Fruit fly (Drosophila melanogaster) whole organism, embryonic: ENCODE results near the gene CG4025.

Experiments
- ATbp ChIP-seq: fragments of 200-800 bp; sonication (Bioruptor generic); optimal IDR thresholded peaks from 2 replicates; lab custom pipeline; 2017; ENCODE audit warnings: missing biosample characterization, mild to moderate bottlenecking, missing genetic modification characterization, missing genetic modification reagents
- Abd-B ChIP-seq: fragments of 200-800 bp; sonication (Bioruptor generic); optimal IDR thresholded peaks from 2 replicates; lab custom pipeline; 2018; ENCODE audit warnings: missing biosample characterization, mild to moderate bottlenecking, missing genetic modification characterization, moderate library complexity
- Asciz ChIP-seq: fragments of 200-800 bp; sonication (Bioruptor generic); optimal IDR thresholded peaks from 2 replicates; lab custom pipeline; 2017; ENCODE audit warnings: missing biosample characterization, mild to moderate bottlenecking, missing genetic modification characterization, missing genetic modification reagents
- B-H1 ChIP-seq: fragments of 200-800 bp; sonication (Bioruptor generic); IDR thresholded peaks from 3 replicates; pipeline ENCODE4 v1.3.6; 2022; ENCODE audit warnings: missing biosample characterization, missing genetic modification characterization
- C15 ChIP-seq: fragments of 200-800 bp; sonication (Bioruptor generic); IDR thresholded peaks from 3 replicates; pipeline ENCODE4 v1.3.6; 2022; ENCODE audit warnings: missing biosample characterization, missing genetic modification characterization
- CG11456 ChIP-seq: fragments of 200-800 bp; sonication (Bioruptor generic); IDR thresholded peaks from 3 replicates; pipeline ENCODE4 v1.3.6; 2022; ENCODE audit warnings: missing biosample characterization, missing genetic modification characterization
- CG11695 ChIP-seq: fragments of 200-800 bp; sonication (Bioruptor generic); IDR thresholded peaks from 3 replicates; pipeline ENCODE4 v1.3.6; 2022; ENCODE audit warnings: missing biosample characterization, missing genetic modification characterization
- CG1233 ChIP-seq: fragments of 200-800 bp; sonication (Bioruptor generic); optimal IDR thresholded peaks from 4 replicates; lab custom pipeline; 2018; ENCODE audit warnings: missing biosample characterization, mild to moderate bottlenecking, missing genetic modification characterization
- CG14860 ChIP-seq: fragments of 200-800 bp; sonication (Bioruptor generic); IDR thresholded peaks from 3 replicates; pipeline ENCODE4 v1.3.6; 2022; ENCODE audit warnings: missing biosample characterization, missing genetic modification characterization; ENCODE audit not compliant: partially characterized antibody
- CG15479 ChIP-seq: fragments of 200-800 bp; sonication (Bioruptor generic); optimal IDR thresholded peaks from 3 replicates; lab custom pipeline; 2019; ENCODE audit warnings: missing biosample characterization, mild to moderate bottlenecking, missing genetic modification characterization, moderate library complexity
- CG15514 ChIP-seq: fragments of 200-800 bp; sonication (Bioruptor generic); optimal IDR thresholded peaks from 3 replicates; lab custom pipeline; 2017; ENCODE audit warnings: missing biosample characterization, missing genetic modification characterization, mild to moderate bottlenecking, moderate library complexity, missing genetic modification reagents
- CG15601 ChIP-seq: fragments of 200-800 bp; sonication (Bioruptor generic); optimal IDR thresholded peaks from 3 replicates; lab custom pipeline; 2019; ENCODE audit warnings: missing biosample characterization, mild to moderate bottlenecking, missing genetic modification characterization, moderate library complexity
- CG17186 ChIP-seq: fragments of 200-800 bp; sonication (Bioruptor generic); optimal IDR thresholded peaks from 3 replicates; lab custom pipeline; 2017; ENCODE audit warnings: missing biosample characterization, missing genetic modification reagents, missing genetic modification characterization
- CG17361 ChIP-seq: fragments of 200-800 bp; sonication (Bioruptor generic); IDR thresholded peaks from 3 replicates; pipeline ENCODE4 v1.3.6; 2022; ENCODE audit warnings: missing biosample characterization, missing genetic modification characterization
- CG1792 ChIP-seq: fragments of 200-800 bp; sonication (Bioruptor generic); optimal IDR thresholded peaks from 2 replicates; lab custom pipeline; 2016; ENCODE audit warnings: missing biosample characterization, missing genetic modification characterization
- CG18619 ChIP-seq: fragments of 200-800 bp; sonication (Bioruptor generic); optimal IDR thresholded peaks from 3 replicates; lab custom pipeline; 2017; ENCODE audit warnings: missing biosample characterization, mild to moderate bottlenecking, missing genetic modification characterization
- CG30020 ChIP-seq: fragments of 200-800 bp; optimal IDR thresholded peaks from 2 replicates; lab custom pipeline; 2019; ENCODE audit warnings: missing biosample characterization, mild to moderate bottlenecking, missing genetic modification characterization, moderate library complexity
- CG43689 ChIP-seq: fragments of 200-800 bp; sonication (Bioruptor generic); IDR thresholded peaks from 2 replicates; pipeline ENCODE4 v1.3.6; 2022; ENCODE audit warnings: missing biosample characterization, missing genetic modification characterization
- CG6765 ChIP-seq: fragments of 200-800 bp; sonication (Bioruptor generic); optimal IDR thresholded peaks from 3 replicates; lab custom pipeline; 2017; ENCODE audit warnings: missing biosample characterization, mild to moderate bottlenecking, missing genetic modification characterization
- CG7928 ChIP-seq: fragments of 200-800 bp; sonication (Bioruptor generic); optimal IDR thresholded peaks from 2 replicates; lab custom pipeline; 2017; ENCODE audit warnings: missing biosample characterization, mild to moderate bottlenecking, missing genetic modification characterization
- CG8765 ChIP-seq: fragments of 200-800 bp; sonication (Bioruptor generic); IDR thresholded peaks from 2 replicates; pipeline ENCODE4 v1.3.6; 2022; ENCODE audit warnings: missing biosample characterization, missing genetic modification characterization
- Dad ChIP-seq: fragments of 200-800 bp; sonication (Bioruptor generic); optimal IDR thresholded peaks from 3 replicates; lab custom pipeline; 2016; ENCODE audit warnings: missing biosample characterization, missing genetic modification characterization
- Deaf1 ChIP-seq: fragments of 200-800 bp; optimal IDR thresholded peaks from 3 replicates; lab custom pipeline; 2019; ENCODE audit warnings: missing biosample characterization, mild to moderate bottlenecking, missing genetic modification characterization, moderate library complexity
- ERR ChIP-seq: fragments of 200-800 bp; sonication (Bioruptor generic); optimal IDR thresholded peaks from 2 replicates; lab custom pipeline; 2016; ENCODE audit warnings: missing biosample characterization, missing genetic modification characterization
- Fer1 ChIP-seq: fragments of 200-800 bp; sonication (Bioruptor generic); optimal IDR thresholded peaks from 2 replicates; lab custom pipeline; 2017; ENCODE audit warnings: missing biosample characterization, mild to moderate bottlenecking, missing genetic modification characterization
- Hmx ChIP-seq: fragments of 200-800 bp; sonication (Bioruptor generic); optimal IDR thresholded peaks from 2 replicates; lab custom pipeline; 2016; ENCODE audit warnings: missing biosample characterization, missing genetic modification characterization
- MESR4 ChIP-seq: fragments of 200-800 bp; sonication (Bioruptor generic); optimal IDR thresholded peaks from 2 replicates; lab custom pipeline; 2018; ENCODE audit warnings: missing biosample characterization, mild to moderate bottlenecking, missing genetic modification characterization, moderate library complexity
- Med ChIP-seq: fragments of 200-800 bp; sonication (Bioruptor generic); peaks from one replicate; lab custom pipeline; 2016; ENCODE audit warnings: missing biosample characterization, missing genetic modification characterization, mild to moderate bottlenecking, inconsistent platforms, moderate library complexity
- Oli ChIP-seq: fragments of 200-800 bp; sonication (Bioruptor generic); optimal IDR thresholded peaks from 2 replicates; lab custom pipeline; 2018; ENCODE audit warnings: missing biosample characterization, mild to moderate bottlenecking, missing genetic modification characterization, moderate library complexity
- PHDP ChIP-seq: fragments of 200-800 bp; sonication (Bioruptor generic); optimal IDR thresholded peaks from 3 replicates; lab custom pipeline; 2018; ENCODE audit warnings: missing biosample characterization, mild to moderate bottlenecking, missing genetic modification characterization, moderate library complexity
- Ravus ChIP-seq: fragments of 200-800 bp; sonication (Bioruptor generic); IDR thresholded peaks from 2 replicates; pipeline ENCODE4 v1.3.6; 2022; ENCODE audit warnings: missing biosample characterization, missing genetic modification characterization
- Stat92E ChIP-seq, 3 experiments: fragments of >200 bp in 2 of 3; fragments of 200-800 bp in 1 of 3; sonication (Bioruptor generic) in 1 of 3; optimal IDR thresholded peaks; 2 replicates each; lab custom pipeline; 2017 to 2019; ENCODE audit warnings: missing biosample characterization in 3 of 3, missing genetic modification characterization in 3 of 3, mild to moderate bottlenecking in 1 of 3, moderate library complexity in 1 of 3
- Vsx1 ChIP-seq: fragments of 200-800 bp; sonication (Bioruptor generic); optimal IDR thresholded peaks from 2 replicates; lab custom pipeline; 2017; ENCODE audit warnings: missing biosample characterization, mild to moderate bottlenecking, missing genetic modification characterization, missing genetic modification reagents
- bigmax ChIP-seq: fragments of 200-800 bp; sonication (Bioruptor generic); optimal IDR thresholded peaks from 2 replicates; lab custom pipeline; 2018; ENCODE audit warnings: missing biosample characterization, mild to moderate bottlenecking, missing genetic modification characterization
- corto ChIP-seq: fragments of 200-800 bp; sonication (Bioruptor generic); optimal IDR thresholded peaks from 2 replicates; lab custom pipeline; 2016; ENCODE audit warnings: missing biosample characterization, mild to moderate bottlenecking, missing genetic modification characterization, moderate library complexity
- croc ChIP-seq: fragments of 200-800 bp; sonication (Bioruptor generic); conservative IDR thresholded peaks from 3 replicates; pipeline ENCODE4 v1.3.6; 2022; ENCODE audit warnings: missing biosample characterization, missing genetic modification characterization
- crp ChIP-seq, 2 experiments: fragments of 200-800 bp; sonication (Bioruptor generic); optimal IDR thresholded peaks; 2 replicates in 1 of 2; 3 replicates in 1 of 2; lab custom pipeline; 2017; ENCODE audit warnings: missing biosample characterization in 2 of 2, missing genetic modification characterization in 2 of 2, mild to moderate bottlenecking in 1 of 2, moderate library complexity in 1 of 2
- dpn ChIP-seq, 2 experiments: fragments of 200-800 bp; sonication (Bioruptor generic); optimal IDR thresholded peaks; 3 replicates each; lab custom pipeline; 2016; ENCODE audit warnings: missing biosample characterization in 2 of 2, missing genetic modification characterization in 2 of 2
- gsb ChIP-seq: fragments of 200-800 bp; sonication (Bioruptor generic); IDR thresholded peaks from 2 replicates; pipeline ENCODE4 v1.3.6; 2022; ENCODE audit warnings: missing biosample characterization, missing genetic modification characterization
- gsb-n ChIP-seq: fragments of 200-800 bp; sonication (Bioruptor generic); optimal IDR thresholded peaks from 3 replicates; lab custom pipeline; 2018; ENCODE audit warnings: missing biosample characterization, mild to moderate bottlenecking, missing genetic modification characterization
- lola ChIP-seq, 3 experiments: fragments of >200 bp in 2 of 3; fragments of 200-800 bp in 1 of 3; sonication (Bioruptor generic) in 1 of 3; optimal IDR thresholded peaks; 2 replicates each; lab custom pipeline; 2017 to 2019; ENCODE audit warnings: missing biosample characterization in 3 of 3, missing genetic modification characterization in 3 of 3, mild to moderate bottlenecking in 1 of 3, moderate library complexity in 1 of 3
- lov ChIP-seq, 2 experiments: fragments of 200-800 bp in 1 of 2; fragments of >200 bp in 1 of 2; sonication (Bioruptor generic) in 1 of 2; IDR thresholded peaks in 1 of 2; optimal IDR thresholded peaks in 1 of 2; 2 replicates in 1 of 2; 3 replicates in 1 of 2; pipeline versions ENCODE4 v1.3.6 to Lab custom; 2017 to 2022; ENCODE audit warnings: missing biosample characterization in 1 of 2, missing genetic modification characterization in 1 of 2
- p53 ChIP-seq: fragments of 200-800 bp; sonication (Bioruptor generic); optimal IDR thresholded peaks from 2 replicates; lab custom pipeline; 2016; ENCODE audit warnings: missing biosample characterization, missing genetic modification characterization
- pnt ChIP-seq: fragments of 200-800 bp; sonication (Bioruptor generic); optimal IDR thresholded peaks from 3 replicates; lab custom pipeline; 2016; ENCODE audit warnings: missing biosample characterization, missing genetic modification characterization
- shn ChIP-seq: fragments of 200-800 bp; sonication (Bioruptor generic); optimal IDR thresholded peaks from 3 replicates; lab custom pipeline; 2016; ENCODE audit warnings: missing biosample characterization, missing genetic modification characterization
- so ChIP-seq: fragments of 200-800 bp; sonication (Bioruptor generic); IDR thresholded peaks from 3 replicates; pipeline ENCODE4 v1.3.6; 2022; ENCODE audit warnings: missing biosample characterization, missing genetic modification characterization
- tup ChIP-seq: fragments of 200-800 bp; sonication (Bioruptor generic); optimal IDR thresholded peaks from 2 replicates; lab custom pipeline; 2016; ENCODE audit warnings: missing biosample characterization, mild to moderate bottlenecking, missing genetic modification characterization, moderate library complexity

CG4025 gene

DNA sequence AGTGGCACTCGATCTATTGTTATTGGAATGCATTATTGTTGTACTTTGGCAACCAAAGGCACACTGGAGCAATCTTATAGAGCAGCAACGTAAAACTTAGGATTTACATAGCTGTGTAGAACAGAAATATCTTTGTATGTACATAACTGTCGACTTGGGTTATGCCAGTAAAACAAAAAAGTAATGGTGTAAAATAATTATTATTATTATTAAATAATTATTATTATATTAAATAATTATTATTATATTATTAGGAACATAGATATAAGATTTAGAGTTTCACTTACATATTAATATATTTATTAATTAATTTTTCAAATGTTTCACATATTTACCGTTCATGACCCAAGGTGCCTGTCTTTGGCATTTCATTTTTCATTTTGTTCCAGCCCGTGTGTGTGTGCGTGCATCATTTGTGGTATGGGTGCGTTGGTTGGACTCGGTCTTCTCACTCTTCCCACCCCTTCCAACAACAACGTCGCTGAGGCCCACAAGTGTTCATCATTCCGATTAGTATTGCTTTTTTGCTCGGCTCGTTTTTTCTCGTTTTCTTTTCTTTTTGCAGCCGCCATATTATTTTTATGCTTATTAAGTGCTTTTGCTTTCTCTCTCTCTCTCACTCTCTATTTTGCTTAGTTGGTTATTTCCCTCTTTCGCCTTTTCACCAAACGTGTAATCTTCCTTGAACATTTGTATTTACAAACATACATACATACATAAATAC lies 47.4 kb downstream of the CG4025 start (continued):
- TF ChIP-seq Oli (peak; percentile 99), CG17186 (GFP tag; lab: Kevin White, UChicago) (peak; percentile 50), gsb (GFP tag; lab: Robert Waterston, UW) (peak; percentile 75), CG18619 (GFP tag; lab: Kevin White, UChicago) (peak; percentile 99), croc (GFP tag; lab: Robert Waterston, UW) (peak; percentile 94), CG7928 (peak; percentile 68), MESR4 (GFP tag; lab: Kevin White, UChicago) (no peak), Ravus (GFP tag; lab: Robert Waterston, UW) (peak; percentile 84), CG1792 (peak; percentile 73), Asciz (GFP tag; lab: Kevin White, UChicago) (peak; percentile 98), Dad (GFP tag; lab: Kevin White, UChicago) (peak; percentile 76), B-H1 (peak; percentile 87), lov (optimal IDR thresholded peaks at IDR 0.05; lab: Kevin White, UChicago) (no peak), lov (GFP tag; IDR thresholded peaks at IDR 0.05; lab: Robert Waterston, UW) (peak; percentile 75; the same call in 1 of the 3 replicates), bigmax (GFP tag; lab: Kevin White, UChicago) (peak; percentile 41), CG8765 (GFP tag; lab: Robert Waterston, UW) (peak; percentile 85), crp (GFP tag; optimal IDR thresholded peaks at IDR 0.05; lab: Kevin White, UChicago) (peak in 1 of 2 experiments; percentile 48), Vsx1 (GFP tag; lab: Kevin White, UChicago) (peak; percentile 95), CG43689 (GFP tag; lab: Robert Waterston, UW) (peak; percentile 64; the same call in 1 of the 2 replicates), CG11456 (GFP tag; lab: Robert Waterston, UW) (peak; percentile 93), dpn (GFP tag; optimal IDR thresholded peaks at IDR 0.05; lab: Kevin White, UChicago) (peak; percentile 79 to 95), CG1233 (peak; percentile 98), Fer1 (peak; percentile 97), Deaf1 (tag; lab: Kevin White, UChicago) (peak; percentile 81), PHDP (tag; lab: Kevin White, UChicago) (peak; percentile 96), Abd-B (peak; percentile 97), so (peak; percentile 91; the same call in 2 of the 3 replicates), p53 (GFP tag; lab: Kevin White, UChicago) (no peak), CG15514 (GFP tag; lab: Kevin White, UChicago) (peak; percentile 84), corto (GFP tag; lab: Kevin White, UChicago) (peak; percentile 81), ERR (GFP tag; lab: Kevin White, UChicago) (no peak), CG11695 (peak; percentile 96), shn (GFP tag; lab: Kevin White, UChicago) (peak; percentile 81), tup (GFP tag; lab: Kevin White, UChicago) (peak; percentile 91), CG6765 (GFP tag; lab: Kevin White, UChicago) (peak; percentile 97), CG14860 (GFP tag; lab: Robert Waterston, UW) (0 out of 3 replicates have a peak, but pooled peaks have one; percentile 40), ATbp (GFP tag; lab: Kevin White, UChicago) (peak; percentile 95), gsb-n (tag; lab: Kevin White, UChicago) (peak; percentile 96), Med (GFP tag; lab: Kevin White, UChicago) (peak; percentile 90), pnt (peak; percentile 86), CG17361 (GFP tag; lab: Robert Waterston, UW) (peak; percentile 100), Hmx (peak; percentile 22), C15 (GFP tag; lab: Robert Waterston, UW) (peak; percentile 77; the same call in 2 of the 3 replicates), lola (GFP tag; optimal IDR thresholded peaks at IDR 0.05; lab: Kevin White, UChicago) (peak in 1 of 3 experiments; percentile 99), Stat92E (GFP tag; optimal IDR thresholded peaks at IDR 0.05; lab: Kevin White, UChicago) (peak in 1 of 3 experiments; percentile 94), CG30020 (tag; lab: Kevin White, UChicago) (peak; percentile 91), CG15601 (tag; lab: Kevin White, UChicago) (peak; percentile 97), CG15479 (peak; percentile 64)
